Fruit fly (Drosophila melanogaster) whole organism, prepupa: Measurements from ENCODE around the gene CG4020.

Source experiments
- CG10631 ChIP-seq: fragments of 200-800 bp; sonication (Bioruptor generic); optimal IDR thresholded peaks from 2 replicates; lab custom pipeline; 2016; ENCODE audit warnings: missing biosample characterization, missing genetic modification characterization
- CG10669 ChIP-seq: fragments of 200-800 bp; sonication (Bioruptor generic); optimal IDR thresholded peaks from 3 replicates; lab custom pipeline; 2018; ENCODE audit warnings: missing biosample characterization, mild to moderate bottlenecking, missing genetic modification characterization, moderate library complexity
- CG11294 ChIP-seq: fragments of 200-800 bp; sonication (Bioruptor generic); IDR thresholded peaks from 2 replicates; pipeline ENCODE4 v1.3.6; 2022; ENCODE audit warnings: missing biosample characterization, missing genetic modification characterization
- CG11762 ChIP-seq: fragments of 200-800 bp; sonication (Bioruptor generic); optimal IDR thresholded peaks from 3 replicates; lab custom pipeline; 2016; ENCODE audit warnings: missing biosample characterization, missing genetic modification characterization; ENCODE audit not compliant: insufficient read depth
- CG11902 ChIP-seq: fragments of 200-800 bp; sonication (Bioruptor generic); optimal IDR thresholded peaks from 3 replicates; lab custom pipeline; 2016; ENCODE audit warnings: missing biosample characterization, missing genetic modification characterization
- CG1621 ChIP-seq: fragments of 200-800 bp; sonication (Bioruptor generic); optimal IDR thresholded peaks from 3 replicates; lab custom pipeline; 2018; ENCODE audit warnings: missing biosample characterization, mild to moderate bottlenecking, missing genetic modification characterization
- CG16779 ChIP-seq: fragments of 200-800 bp; sonication (Bioruptor generic); optimal IDR thresholded peaks from 3 replicates; lab custom pipeline; 2017; ENCODE audit warnings: missing biosample characterization, mild to moderate bottlenecking, missing genetic modification characterization
- CG3032 ChIP-seq: fragments of 200-800 bp; optimal IDR thresholded peaks from 2 replicates; lab custom pipeline; 2019; ENCODE audit warnings: missing biosample characterization, mild to moderate bottlenecking, missing genetic modification characterization, moderate library complexity
- CG31627 ChIP-seq: fragments of 200-800 bp; sonication (Bioruptor generic); optimal IDR thresholded peaks from 3 replicates; lab custom pipeline; 2016; ENCODE audit warnings: missing biosample characterization, missing genetic modification characterization
- CG32006 ChIP-seq: fragments of 200-800 bp; sonication (Bioruptor generic); optimal IDR thresholded peaks from 3 replicates; lab custom pipeline; 2017; ENCODE audit warnings: missing biosample characterization, mild to moderate bottlenecking, missing genetic modification characterization
- CG34406 ChIP-seq: fragments of 200-800 bp; sonication (Bioruptor generic); optimal IDR thresholded peaks from 3 replicates; lab custom pipeline; 2016; ENCODE audit warnings: missing biosample characterization, missing genetic modification characterization
- CG4318 ChIP-seq: fragments of 200-800 bp; sonication (Bioruptor generic); optimal IDR thresholded peaks from 3 replicates; lab custom pipeline; 2017; ENCODE audit warnings: missing biosample characterization, mild to moderate bottlenecking, missing genetic modification characterization
- CG6163 ChIP-seq: fragments of 200-800 bp; sonication (Bioruptor generic); IDR thresholded peaks from 3 replicates; pipeline ENCODE4 v1.3.6; 2022; ENCODE audit warnings: missing biosample characterization, missing genetic modification characterization
- CG6276 ChIP-seq: fragments of 200-800 bp; sonication (Bioruptor generic); optimal IDR thresholded peaks from 2 replicates; lab custom pipeline; 2017; ENCODE audit warnings: missing biosample characterization, mild to moderate bottlenecking, missing genetic modification characterization
- CG6808 ChIP-seq: fragments of 200-800 bp; sonication (Bioruptor generic); optimal IDR thresholded peaks from 3 replicates; lab custom pipeline; 2017; ENCODE audit warnings: missing biosample characterization, missing genetic modification characterization, mild to moderate bottlenecking, moderate library complexity, missing genetic modification reagents
- CG6854 ChIP-seq: fragments of 200-800 bp; sonication (Bioruptor generic); optimal IDR thresholded peaks from 2 replicates; lab custom pipeline; 2017; ENCODE audit warnings: missing biosample characterization, mild to moderate bottlenecking, missing genetic modification characterization
- CG8119 ChIP-seq: fragments of 200-800 bp; sonication (Bioruptor generic); IDR thresholded peaks from 3 replicates; pipeline ENCODE4 v1.3.6; 2022; ENCODE audit warnings: missing biosample characterization, missing genetic modification characterization
- CG8632 ChIP-seq: fragments of 200-800 bp; sonication (Bioruptor generic); optimal IDR thresholded peaks from 3 replicates; lab custom pipeline; 2016; ENCODE audit warnings: missing biosample characterization, missing genetic modification characterization
- CG9139 ChIP-seq: fragments of 200-800 bp; sonication (Bioruptor generic); optimal IDR thresholded peaks from 3 replicates; lab custom pipeline; 2017; ENCODE audit warnings: missing biosample characterization, mild to moderate bottlenecking, missing genetic modification characterization
- Eip78C ChIP-seq: fragments of 200-800 bp; sonication (Bioruptor generic); peaks from one replicate; lab custom pipeline; 2016; ENCODE audit warnings: missing biosample characterization, missing genetic modification characterization
- Eip93F ChIP-seq: fragments of 200-800 bp; sonication (Bioruptor generic); optimal IDR thresholded peaks from 2 replicates; lab custom pipeline; 2016; ENCODE audit warnings: missing biosample characterization, mild to moderate bottlenecking, missing genetic modification characterization
- Ets96B ChIP-seq: fragments of 200-800 bp; optimal IDR thresholded peaks from 2 replicates; lab custom pipeline; 2019; ENCODE audit warnings: missing biosample characterization, mild to moderate bottlenecking, missing genetic modification characterization, moderate library complexity
- Hr38 ChIP-seq: sonication (Bioruptor generic); optimal IDR thresholded peaks from 2 replicates; lab custom pipeline; 2016; ENCODE audit warnings: missing biosample characterization, missing genetic modification characterization
- Hr39 ChIP-seq: fragments of 200-800 bp; sonication (Bioruptor generic); optimal IDR thresholded peaks from 2 replicates; lab custom pipeline; 2016; ENCODE audit warnings: missing biosample characterization, missing genetic modification characterization
- Hr4 ChIP-seq: fragments of 200-800 bp; sonication (Bioruptor generic); optimal IDR thresholded peaks from 3 replicates; lab custom pipeline; 2016; ENCODE audit warnings: missing biosample characterization, missing genetic modification characterization
- Lpt ChIP-seq: fragments of 200-800 bp; sonication (Bioruptor generic); optimal IDR thresholded peaks from 3 replicates; lab custom pipeline; 2016; ENCODE audit warnings: missing biosample characterization, missing genetic modification characterization
- Met ChIP-seq: fragments of 200-800 bp; sonication (Bioruptor generic); optimal IDR thresholded peaks from 3 replicates; lab custom pipeline; 2016; ENCODE audit warnings: missing biosample characterization, missing genetic modification characterization
- OdsH ChIP-seq: fragments of 200-800 bp; sonication (Bioruptor generic); optimal IDR thresholded peaks from 3 replicates; lab custom pipeline; 2016; ENCODE audit warnings: missing biosample characterization, missing genetic modification characterization
- Smox ChIP-seq: fragments of 200-800 bp; sonication (Bioruptor generic); optimal IDR thresholded peaks from 3 replicates; lab custom pipeline; 2016; ENCODE audit warnings: missing biosample characterization, missing genetic modification characterization
- Sox102F ChIP-seq: fragments of 200-800 bp; sonication (Bioruptor generic); optimal IDR thresholded peaks from 2 replicates; lab custom pipeline; 2016; ENCODE audit warnings: missing biosample characterization, mild to moderate bottlenecking, missing genetic modification characterization
- Sox14 ChIP-seq: fragments of 200-800 bp; sonication (Bioruptor generic); optimal IDR thresholded peaks from 3 replicates; lab custom pipeline; 2016; ENCODE audit warnings: missing biosample characterization, missing genetic modification characterization
- Sox15 ChIP-seq: fragments of 200-800 bp; sonication (Bioruptor generic); optimal IDR thresholded peaks from 3 replicates; lab custom pipeline; 2016; ENCODE audit warnings: missing biosample characterization, missing genetic modification characterization
- achi ChIP-seq: fragments of 200-800 bp; sonication (Bioruptor generic); optimal IDR thresholded peaks from 3 replicates; lab custom pipeline; 2016; ENCODE audit warnings: missing biosample characterization, missing genetic modification characterization
- cyc ChIP-seq: fragments of 200-800 bp; sonication (Bioruptor generic); optimal IDR thresholded peaks from 3 replicates; lab custom pipeline; 2016; ENCODE audit warnings: missing biosample characterization, missing genetic modification characterization
- dsx ChIP-seq: fragments of 200-800 bp; optimal IDR thresholded peaks from 3 replicates; lab custom pipeline; 2019; ENCODE audit warnings: missing biosample characterization, mild to moderate bottlenecking, missing genetic modification characterization, moderate library complexity; ENCODE audit not compliant: poor library complexity, severe bottlenecking
- eg ChIP-seq: fragments of 200-800 bp; sonication (Bioruptor generic); IDR thresholded peaks from 3 replicates; pipeline ENCODE4 v1.3.6; 2022; ENCODE audit warnings: missing biosample characterization, missing genetic modification characterization
- esn ChIP-seq: fragments of 200-800 bp; sonication (Bioruptor generic); optimal IDR thresholded peaks from 2 replicates; lab custom pipeline; 2016; ENCODE audit warnings: missing biosample characterization, mild to moderate bottlenecking, missing genetic modification characterization, moderate library complexity
- fd59A ChIP-seq: fragments of 200-800 bp; sonication (Bioruptor generic); optimal IDR thresholded peaks from 2 replicates; lab custom pipeline; 2017; ENCODE audit warnings: missing biosample characterization, mild to moderate bottlenecking, missing genetic modification characterization, missing genetic modification reagents
- fkh ChIP-seq: fragments of 200-800 bp; sonication (Bioruptor generic); optimal IDR thresholded peaks from 3 replicates; lab custom pipeline; 2017; ENCODE audit warnings: missing biosample characterization, mild to moderate bottlenecking, missing genetic modification characterization, moderate library complexity
- lz ChIP-seq: fragments of 200-800 bp; sonication (Bioruptor generic); optimal IDR thresholded peaks from 3 replicates; lab custom pipeline; 2016; ENCODE audit warnings: missing biosample characterization, missing genetic modification characterization
- net ChIP-seq: fragments of 200-800 bp; sonication (Bioruptor generic); optimal IDR thresholded peaks from 3 replicates; lab custom pipeline; 2016; ENCODE audit warnings: missing biosample characterization, missing genetic modification characterization
- pdm3 ChIP-seq: fragments of 200-800 bp; sonication (Bioruptor generic); optimal IDR thresholded peaks from 3 replicates; lab custom pipeline; 2016; ENCODE audit warnings: missing biosample characterization, missing genetic modification characterization
- spab ChIP-seq: fragments of 200-800 bp; sonication (Bioruptor generic); optimal IDR thresholded peaks from 2 replicates; lab custom pipeline; 2017; ENCODE audit warnings: missing biosample characterization, mild to moderate bottlenecking, missing genetic modification characterization, missing genetic modification reagents
- ss ChIP-seq, 2 experiments: fragments of 200-800 bp; sonication (Bioruptor generic); optimal IDR thresholded peaks; 2 replicates in 1 of 2; 3 replicates in 1 of 2; lab custom pipeline; 2017 to 2018; ENCODE audit warnings: mild to moderate bottlenecking in 2 of 2, missing biosample characterization in 2 of 2, missing genetic modification characterization in 2 of 2, moderate library complexity in 1 of 2
- svp ChIP-seq: fragments of 200-800 bp; sonication (Bioruptor generic); peaks from one replicate; lab custom pipeline; 2016; ENCODE audit warnings: missing biosample characterization, missing genetic modification characterization
- topi ChIP-seq: fragments of 200-800 bp; sonication (Bioruptor generic); optimal IDR thresholded peaks from 3 replicates; lab custom pipeline; 2016; ENCODE audit warnings: missing biosample characterization, missing genetic modification characterization
- vri ChIP-seq: fragments of 200-800 bp; sonication (Bioruptor generic); optimal IDR thresholded peaks from 3 replicates; lab custom pipeline; 2016; ENCODE audit warnings: missing biosample characterization, mild to moderate bottlenecking, missing genetic modification characterization

The CG4020 gene

DNA sequence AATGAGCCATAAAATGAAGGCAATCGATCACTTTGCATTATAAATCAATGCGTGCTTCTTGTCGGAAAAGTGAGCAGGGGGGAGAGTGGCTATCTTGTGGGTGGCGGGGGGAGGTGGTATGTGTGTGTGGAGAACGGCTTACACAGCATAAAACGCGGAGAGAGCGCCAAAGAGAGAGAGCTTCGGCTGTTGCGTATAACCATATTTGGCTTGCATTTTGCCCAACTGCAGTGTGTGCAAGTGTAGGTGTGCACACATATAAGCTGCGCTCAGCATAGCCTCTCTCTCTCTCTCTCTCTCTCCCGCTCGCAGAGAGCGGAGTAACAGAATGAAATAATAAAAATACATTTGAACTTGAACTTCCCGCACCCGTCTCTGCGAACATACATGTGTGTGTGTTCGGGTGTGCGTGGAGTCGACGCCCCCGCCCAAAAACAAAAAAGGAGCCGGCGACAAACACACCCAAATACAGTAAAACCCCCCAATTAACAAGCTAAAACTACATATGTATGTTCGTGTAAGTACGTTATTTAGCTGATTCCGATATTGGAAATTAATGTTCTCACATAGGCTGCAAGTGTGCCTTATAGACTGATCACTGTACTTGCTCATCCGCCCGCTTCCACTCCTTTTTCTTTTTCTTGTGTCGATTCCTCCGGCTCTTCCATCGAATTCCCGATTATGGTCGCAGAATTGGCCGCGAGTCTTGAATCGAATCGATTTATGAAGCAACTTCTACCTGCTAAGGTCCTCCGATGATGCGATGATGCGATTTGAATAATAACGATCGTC, 18.6 kb upstream of the CG4020 start (continued):
- TF ChIP-seq CG6163 (GFP tag; lab: Robert Waterston, UW) (peak; percentile 89), CG6276 (GFP tag; lab: Kevin White, UChicago) (no peak), CG9139 (GFP tag; lab: Kevin White, UChicago) (peak; percentile 60), Eip78C (peak; percentile 93), vri (peak; percentile 83), Hr38 (no peak), Sox14 (GFP tag; lab: Kevin White, UChicago) (peak; percentile 89), esn (peak; percentile 90), Lpt (peak; percentile 62), net (GFP tag; lab: Kevin White, UChicago) (peak; percentile 81), Hr4 (GFP tag; lab: Kevin White, UChicago) (peak; percentile 47), CG1621 (tag; lab: Kevin White, UChicago) (peak; percentile 83), fd59A (GFP tag; lab: Kevin White, UChicago) (peak; percentile 75), CG11762 (GFP tag; lab: Kevin White, UChicago) (peak; percentile 59)

dm6 chrX:5888260-5888659, 17.3 kb upstream of the CG4020 start:
- TF ChIP-seq achi (no peak), CG10631 (GFP tag; lab: Kevin White, UChicago) (peak; percentile 9), Smox (peak; percentile 56), fkh (no peak), vri (peak; percentile 29), CG32006 (GFP tag; lab: Kevin White, UChicago) (no peak), Sox14 (GFP tag; lab: Kevin White, UChicago) (peak; percentile 8), Hr4 (GFP tag; lab: Kevin White, UChicago) (no peak), Ets96B (tag; lab: Kevin White, UChicago) (no peak), CG31627 (GFP tag; lab: Kevin White, UChicago) (peak; percentile 42), OdsH (GFP tag; lab: Kevin White, UChicago) (no peak), dsx (no peak), Eip78C (peak; percentile 47), lz (peak; percentile 26), Sox102F (peak; percentile 46), CG10669 (GFP tag; lab: Kevin White, UChicago) (peak; percentile 35), svp (peak; percentile 75), spab (no peak), CG11294 (GFP tag; lab: Robert Waterston, UW) (no peak), cyc (GFP tag; lab: Kevin White, UChicago) (peak; percentile 25), CG9139 (GFP tag; lab: Kevin White, UChicago) (no peak), Lpt (no peak), eg (no peak), net (GFP tag; lab: Kevin White, UChicago) (no peak), CG16779 (tag; lab: Kevin White, UChicago) (no peak), CG11902 (GFP tag; lab: Kevin White, UChicago) (no peak), CG6808 (GFP tag; lab: Kevin White, UChicago) (peak; percentile 11), Met (peak; percentile 55), esn (peak; percentile 57), Sox15 (no peak), Eip93F (GFP tag; lab: Kevin White, UChicago) (no peak), CG3032 (tag; lab: Kevin White, UChicago) (no peak), CG4318 (no peak), Hr39 (peak; percentile 26), pdm3 (GFP tag; lab: Kevin White, UChicago) (peak; percentile 9), CG6854 (GFP tag; lab: Kevin White, UChicago) (no peak), ss (GFP tag; optimal IDR thresholded peaks at IDR 0.05; lab: Kevin White, UChicago) (no peak), CG1621 (tag; lab: Kevin White, UChicago) (no peak), CG11762 (GFP tag; lab: Kevin White, UChicago) (no peak), fd59A (GFP tag; lab: Kevin White, UChicago) (no peak), CG8119 (GFP tag; lab: Robert Waterston, UW) (no peak), CG34406 (no peak), topi (GFP tag; lab: Kevin White, UChicago) (peak; percentile 51), CG8632 (GFP tag; lab: Kevin White, UChicago) (no peak)
